Comparison of ENCODE assay signal across 6 worm cellular contexts in genomic region chrIV:13393246-13393716, ce11.
TF ChIP-seq lines count a peak whose summit lies in the region.

No protein-coding gene starts in this region.

TF ChIP-seq in whole organism, L1 larva, 84 proteins besides CTCF, POLR2A, EP300 and RAD21 (continues in another document):
- TF ChIP-seq alr-1 (tag; optimal IDR thresholded peaks at IDR 0.05; lab: Kevin White, UChicago; ENCODE audit: borderline replicate concordance) = no peak
- no peak for TF ChIP-seq aly-2 (tag; optimal IDR thresholded peaks at IDR 0.05; lab: Kevin White, UChicago)
- TF ChIP-seq zag-1 (tag; optimal IDR thresholded peaks at IDR 0.05; lab: Kevin White, UChicago) = no peak
- no peak for TF ChIP-seq egl-27 (tag; optimal IDR thresholded peaks at IDR 0.05; lab: Kevin White, UChicago)
- TF ChIP-seq ets-5 (GFP tag; IDR thresholded peaks at IDR 0.05; lab: Robert Waterston, UW) = no peak
- TF ChIP-seq tlp-1 (tag; optimal IDR thresholded peaks at IDR 0.05; lab: Kevin White, UChicago) = no peak
- TF ChIP-seq aha-1 (tag; optimal IDR thresholded peaks at IDR 0.05; lab: Kevin White, UChicago) = no peak
- no peak for TF ChIP-seq sup-37 (GFP tag; optimal IDR thresholded peaks at IDR 0.05; lab: Kevin White, UChicago)
- TF ChIP-seq hlh-17 (GFP tag; optimal IDR thresholded peaks at IDR 0.05; lab: Kevin White, UChicago; ENCODE audit: borderline replicate concordance) = no peak
- peak; percentile 7 for TF ChIP-seq C16A3.4 (tag; optimal IDR thresholded peaks at IDR 0.05; lab: Kevin White, UChicago)
- TF ChIP-seq nhr-11 (tag; optimal IDR thresholded peaks at IDR 0.05; lab: Kevin White, UChicago) = no peak
- TF ChIP-seq lin-15B (tag; optimal IDR thresholded peaks at IDR 0.05; lab: Kevin White, UChicago) = no peak
- TF ChIP-seq fkh-4 (tag; optimal IDR thresholded peaks at IDR 0.05; lab: Kevin White, UChicago; ENCODE audit: borderline replicate concordance) = no peak
- TF ChIP-seq pqm-1 (tag; optimal IDR thresholded peaks at IDR 0.05; lab: Kevin White, UChicago) = no peak
- TF ChIP-seq hlh-4 (tag; optimal IDR thresholded peaks at IDR 0.05; lab: Kevin White, UChicago) = no peak

TF ChIP-seq in whole organism, L2 larva, 48 proteins besides CTCF, POLR2A, EP300 and RAD21 (continues in another document):
- TF ChIP-seq F13H6.1 (tag; optimal IDR thresholded peaks at IDR 0.05; lab: Kevin White, UChicago) = peak; percentile 9
- no peak for TF ChIP-seq nhr-12 (tag; optimal IDR thresholded peaks at IDR 0.05; lab: Kevin White, UChicago)
- TF ChIP-seq egl-27 (tag; optimal IDR thresholded peaks at IDR 0.05; lab: Kevin White, UChicago) = no peak
- TF ChIP-seq Y55F3AM.14 (GFP tag; optimal IDR thresholded peaks at IDR 0.05; lab: Kevin White, UChicago) = peak; percentile 25
- no peak for TF ChIP-seq zag-1 (tag; optimal IDR thresholded peaks at IDR 0.05; lab: Kevin White, UChicago)
- TF ChIP-seq nhr-6 (tag; optimal IDR thresholded peaks at IDR 0.05; lab: Kevin White, UChicago) = no peak
- no peak for TF ChIP-seq mab-5 (tag; optimal IDR thresholded peaks at IDR 0.05; lab: Kevin White, UChicago)
- no peak for TF ChIP-seq nhr-23 (tag; optimal IDR thresholded peaks at IDR 0.05; lab: Kevin White, UChicago)
- TF ChIP-seq nhr-10 (tag; optimal IDR thresholded peaks at IDR 0.05; lab: Kevin White, UChicago) = no peak
- TF ChIP-seq nhr-25 (tag; optimal IDR thresholded peaks at IDR 0.05; lab: Kevin White, UChicago) = peak; percentile 8
- TF ChIP-seq sma-3 (GFP tag; optimal IDR thresholded peaks at IDR 0.05; lab: Kevin White, UChicago) = peak; percentile 74
- TF ChIP-seq dmd-4 (tag; optimal IDR thresholded peaks at IDR 0.05; lab: Kevin White, UChicago) = no peak
- no peak for TF ChIP-seq aly-2 (tag; optimal IDR thresholded peaks at IDR 0.05; lab: Kevin White, UChicago)
- TF ChIP-seq unc-39 (tag; optimal IDR thresholded peaks at IDR 0.05; lab: Kevin White, UChicago) = no peak
- TF ChIP-seq unc-62 (GFP tag; optimal IDR thresholded peaks at IDR 0.05; lab: Kevin White, UChicago) = no peak
- peak; percentile 74 for TF ChIP-seq sma-9 (GFP tag; optimal IDR thresholded peaks at IDR 0.05; lab: Kevin White, UChicago)
- TF ChIP-seq sma-9 (tag; optimal IDR thresholded peaks at IDR 0.05; lab: Kevin White, UChicago) = no peak

TF ChIP-seq in whole organism, L3 larva, 47 proteins besides CTCF, POLR2A, EP300 and RAD21 (continues in another document):
- TF ChIP-seq nhr-76 (tag; optimal IDR thresholded peaks at IDR 0.05; lab: Kevin White, UChicago) (no peak), eor-1 (tag; optimal IDR thresholded peaks at IDR 0.05; lab: Kevin White, UChicago) (no peak), egl-27 (tag; optimal IDR thresholded peaks at IDR 0.05; lab: Kevin White, UChicago) (no peak), ztf-4 (tag; optimal IDR thresholded peaks at IDR 0.05; lab: Kevin White, UChicago) (peak; percentile 7), sea-2 (GFP tag; optimal IDR thresholded peaks at IDR 0.05; lab: Kevin White, UChicago) (no peak), nhr-28 (tag; optimal IDR thresholded peaks at IDR 0.05; lab: Kevin White, UChicago) (peak; percentile 17), nhr-25 (tag; optimal IDR thresholded peaks at IDR 0.05; lab: Kevin White, UChicago) (peak; percentile 54), elt-1 (tag; optimal IDR thresholded peaks at IDR 0.05; lab: Kevin White, UChicago) (no peak), skn-1 (tag; optimal IDR thresholded peaks at IDR 0.05; lab: Kevin White, UChicago) (peak; percentile 61), elt-3 (tag; optimal IDR thresholded peaks at IDR 0.05; lab: Kevin White, UChicago) (peak in 1 of 3 experiments; percentile 7), nhr-23 (tag; optimal IDR thresholded peaks at IDR 0.05; lab: Kevin White, UChicago) (peak; percentile 87), egl-5 (tag; optimal IDR thresholded peaks at IDR 0.05; lab: Kevin White, UChicago) (no peak), pqm-1 (tag; optimal IDR thresholded peaks at IDR 0.05; lab: Kevin White, UChicago) (peak; percentile 92), jun-1 (tag; optimal IDR thresholded peaks at IDR 0.05; lab: Kevin White, UChicago) (peak; percentile 26), nhr-43 (tag; optimal IDR thresholded peaks at IDR 0.05; lab: Kevin White, UChicago; ENCODE audit: poor library complexity, severe bottlenecking) (peak; percentile 7), nhr-77 (tag; optimal IDR thresholded peaks at IDR 0.05; lab: Kevin White, UChicago) (peak; percentile 7)

TF ChIP-seq in whole organism, L4 larva, 104 proteins besides CTCF, POLR2A, EP300 and RAD21 (continues in another document):
- TF ChIP-seq T26A8.4 (GFP tag; IDR thresholded peaks at IDR 0.05; lab: Robert Waterston, UW) (no peak), daf-16 (GFP tag; optimal IDR thresholded peaks at IDR 0.05; lab: Kevin White, UChicago) (peak in 1 of 2 experiments; percentile 55), daf-16 (tag; optimal IDR thresholded peaks at IDR 0.05; lab: Kevin White, UChicago) (peak; percentile 70), madf-5 (GFP tag; IDR thresholded peaks at IDR 0.05; lab: Robert Waterston, UW) (no peak), ceh-32 (tag; optimal IDR thresholded peaks at IDR 0.05; lab: Kevin White, UChicago; ENCODE audit: poor library complexity) (no peak), dmd-9 (GFP tag; IDR thresholded peaks at IDR 0.05; lab: Robert Waterston, UW) (no peak), nhr-6 (tag; optimal IDR thresholded peaks at IDR 0.05; lab: Kevin White, UChicago) (peak; percentile 34), F49E8.2 (tag; optimal IDR thresholded peaks at IDR 0.05; lab: Kevin White, UChicago; ENCODE audit: borderline replicate concordance) (no peak), ctbp-1 (GFP tag; IDR thresholded peaks at IDR 0.05; lab: Robert Waterston, UW) (no peak), fos-1 (tag; optimal IDR thresholded peaks at IDR 0.05; lab: Kevin White, UChicago) (no peak), daf-19 (GFP tag; conservative IDR thresholded peaks at IDR 0.05; lab: Robert Waterston, UW) (no peak), hlh-30 (tag; optimal IDR thresholded peaks at IDR 0.05; lab: Kevin White, UChicago; ENCODE audit: insufficient read depth) (peak; percentile 75), ces-1 (GFP tag; optimal IDR thresholded peaks at IDR 0.05; lab: Kevin White, UChicago) (no peak), zfp-2 (tag; optimal IDR thresholded peaks at IDR 0.05; lab: Kevin White, UChicago) (no peak), ZK337.2 (GFP tag; IDR thresholded peaks at IDR 0.05; lab: Robert Waterston, UW) (no peak), ceh-62 (tag; optimal IDR thresholded peaks at IDR 0.05; lab: Kevin White, UChicago) (no peak), nhr-10 (tag; optimal IDR thresholded peaks at IDR 0.05; lab: Kevin White, UChicago) (peak; percentile 87)

TF ChIP-seq in whole organism, late embryonic, 69 proteins besides CTCF, POLR2A, EP300 and RAD21 (continues in another document):
- no peak for TF ChIP-seq ceh-48 (tag; optimal IDR thresholded peaks at IDR 0.05; lab: Kevin White, UChicago)
- TF ChIP-seq sox-4 (tag; optimal IDR thresholded peaks at IDR 0.05; lab: Kevin White, UChicago) = no peak
- TF ChIP-seq dve-1 (tag; optimal IDR thresholded peaks at IDR 0.05; lab: Kevin White, UChicago) = peak; percentile 22
- no peak for TF ChIP-seq tbx-2 (tag; optimal IDR thresholded peaks at IDR 0.05; lab: Kevin White, UChicago)
- TF ChIP-seq odd-2 (tag; optimal IDR thresholded peaks at IDR 0.05; lab: Kevin White, UChicago) = no peak
- TF ChIP-seq ets-4 (tag; optimal IDR thresholded peaks at IDR 0.05; lab: Kevin White, UChicago) = no peak
- no peak for TF ChIP-seq nfya-1 (tag; optimal IDR thresholded peaks at IDR 0.05; lab: Kevin White, UChicago)
- no peak for TF ChIP-seq pag-3 (tag; optimal IDR thresholded peaks at IDR 0.05; lab: Kevin White, UChicago; ENCODE audit: borderline replicate concordance)
- TF ChIP-seq C38D4.7 (GFP tag; optimal IDR thresholded peaks at IDR 0.05; lab: Kevin White, UChicago) = no peak
- TF ChIP-seq mec-3 (tag; optimal IDR thresholded peaks at IDR 0.05; lab: Kevin White, UChicago; ENCODE audit: borderline replicate concordance) = no peak
- no peak for TF ChIP-seq pha-2 (tag; optimal IDR thresholded peaks at IDR 0.05; lab: Kevin White, UChicago)
- peak; percentile 3 for TF ChIP-seq hlh-30 (tag; optimal IDR thresholded peaks at IDR 0.05; lab: Kevin White, UChicago; ENCODE audit: insufficient read depth)
- TF ChIP-seq pat-9 (tag; optimal IDR thresholded peaks at IDR 0.05; lab: Kevin White, UChicago) = no peak
- no peak for TF ChIP-seq gmeb-2 (tag; optimal IDR thresholded peaks at IDR 0.05; lab: Kevin White, UChicago)
- TF ChIP-seq elt-2 (tag; optimal IDR thresholded peaks at IDR 0.05; lab: Kevin White, UChicago) = peak; percentile 58
- TF ChIP-seq ceh-2 (tag; optimal IDR thresholded peaks at IDR 0.05; lab: Kevin White, UChicago) = no peak
- no peak for TF ChIP-seq ceh-19 (GFP tag; optimal IDR thresholded peaks at IDR 0.05; lab: Kevin White, UChicago)
- no peak for TF ChIP-seq ceh-31 (tag; optimal IDR thresholded peaks at IDR 0.05; lab: Kevin White, UChicago)

TF ChIP-seq in whole organism, young adult, 124 proteins besides CTCF, POLR2A, EP300 and RAD21 (continues in another document):
- peak; percentile 5 for TF ChIP-seq tlf-1 (GFP tag; optimal IDR thresholded peaks at IDR 0.05; lab: Kevin White, UChicago)
- no peak for TF ChIP-seq snpc-4 (GFP tag; optimal IDR thresholded peaks at IDR 0.05; lab: Kevin White, UChicago)
- peak in 1 of 4 experiments; percentile 0 for TF ChIP-seq snpc-4 (tag; optimal IDR thresholded peaks at IDR 0.05; lab: Kevin White, UChicago)
- TF ChIP-seq let-607 (tag; optimal IDR thresholded peaks at IDR 0.05; lab: Kevin White, UChicago) = peak in 1 of 2 experiments; percentile 41
- peak; percentile 69 for TF ChIP-seq nfyb-1 (GFP tag; IDR thresholded peaks at IDR 0.05; lab: Robert Waterston, UW)
- peak; percentile 77 for TF ChIP-seq lin-40 (tag; optimal IDR thresholded peaks at IDR 0.05; lab: Kevin White, UChicago)
- peak; percentile 7 for TF ChIP-seq tbp1 (GFP tag; optimal IDR thresholded peaks at IDR 0.05; lab: Kevin White, UChicago)
- peak; percentile 38 for TF ChIP-seq ztf-22 (GFP tag; optimal IDR thresholded peaks at IDR 0.05; lab: Kevin White, UChicago)
- TF ChIP-seq attf-6 (GFP tag; IDR thresholded peaks at IDR 0.05; lab: Robert Waterston, UW) = no peak
- TF ChIP-seq mcd-1 (GFP tag; IDR thresholded peaks at IDR 0.05; lab: Robert Waterston, UW) = no peak
- no peak for TF ChIP-seq F57A8.1 (GFP tag; optimal IDR thresholded peaks at IDR 0.05; lab: Kevin White, UChicago)
- TF ChIP-seq atf-7 (tag; optimal IDR thresholded peaks at IDR 0.05; lab: Kevin White, UChicago) = peak; percentile 44
- 0 out of 2 replicates have a peak, but pooled peaks have one; percentile 41 for TF ChIP-seq Y53G8AR.9 (GFP tag; conservative IDR thresholded peaks at IDR 0.05; lab: Robert Waterston, UW)
- TF ChIP-seq lir-1 (GFP tag; conservative IDR thresholded peaks at IDR 0.05; lab: Robert Waterston, UW) = 0 out of 2 replicates have a peak, but pooled peaks have one; percentile 7
- TF ChIP-seq cebp-1 (GFP tag; IDR thresholded peaks at IDR 0.05; lab: Robert Waterston, UW) = no peak; the same call in 1 of the 2 replicates
- peak; percentile 34 for TF ChIP-seq cebp-1 (tag; optimal IDR thresholded peaks at IDR 0.05; lab: Kevin White, UChicago)
- peak; percentile 81 for TF ChIP-seq nhr-80 (tag; optimal IDR thresholded peaks at IDR 0.05; lab: Kevin White, UChicago)
- no peak for TF ChIP-seq aptf-2 (GFP tag; conservative IDR thresholded peaks at IDR 0.05; lab: Robert Waterston, UW)
- peak; percentile 53 for TF ChIP-seq nhr-90 (tag; optimal IDR thresholded peaks at IDR 0.05; lab: Kevin White, UChicago)
